Worm (Caenorhabditis elegans) whole organism, L4 larva: Measurements from ENCODE around the gene mdt-9.

ENCODE experiments used
- D1046.2 ChIP-seq: fragments of 200-800 bp; sonication (Bioruptor generic); IDR thresholded peaks from 2 replicates; pipeline ENCODE4 v1.3.6; 2022; ENCODE audit warnings: missing genetic modification characterization, missing compliant biosample characterization
- aha-1 ChIP-seq: fragments of 150-350 bp; peaks from one replicate; lab custom pipeline; 2014; ENCODE audit warnings: missing biosample characterization, missing genetic modification characterization
- hif-1 ChIP-seq, 2 experiments: sonication (generic microtip); optimal IDR thresholded peaks; 2 replicates each; lab custom pipeline; 2016 to 2017; ENCODE audit warnings: missing compliant biosample characterization in 2 of 2, missing genetic modification characterization in 2 of 2, missing genetic modification reagents in 2 of 2, missing genotype in 2 of 2, mild to moderate bottlenecking in 1 of 2
- jun-1 ChIP-seq: fragments of 150-350 bp; optimal IDR thresholded peaks from 2 replicates; lab custom pipeline; 2014; ENCODE audit warnings: missing biosample characterization, missing genetic modification reagents, missing genetic modification characterization
- mdt-29 ChIP-seq: fragments of 200-800 bp; sonication (Bioruptor generic); IDR thresholded peaks from 2 replicates; pipeline ENCODE4 v1.3.6; 2022; ENCODE audit warnings: missing genetic modification reagents, missing genetic modification characterization, missing compliant biosample characterization
- skn-1 ChIP-seq: fragments of 150-350 bp; optimal IDR thresholded peaks from 2 replicates; lab custom pipeline; 2014; ENCODE audit warnings: missing biosample characterization, missing genetic modification characterization
- unc-39 ChIP-seq: sonication (generic microtip); optimal IDR thresholded peaks from 2 replicates; lab custom pipeline; 2017; ENCODE audit warnings: missing biosample characterization, missing genetic modification characterization

DNA sequence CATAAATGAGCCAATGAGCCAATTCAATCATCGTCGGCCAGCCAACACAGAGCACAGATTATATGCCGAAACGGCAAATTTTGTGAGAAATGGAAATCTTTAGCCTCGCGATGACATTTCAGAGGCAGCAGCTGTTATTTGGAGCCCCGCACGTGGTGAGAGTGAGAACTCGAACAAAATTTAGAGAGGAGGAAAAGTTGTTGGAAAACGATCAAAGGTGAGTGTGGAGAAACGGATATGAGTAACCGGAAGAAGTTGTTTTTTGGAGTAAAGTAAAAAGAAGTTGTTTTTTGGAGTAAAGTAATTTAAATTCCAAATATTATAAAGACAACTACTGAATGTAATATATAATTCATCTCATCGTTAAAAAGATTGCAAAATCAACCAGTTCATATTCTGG is 12.5 kb downstream of the mdt-9 start, which contains the start of gene Y62E10A.13:
- TF ChIP-seq unc-39 (tag; lab: Kevin White, UChicago) = no peak
- TF ChIP-seq hif-1 (tag; optimal IDR thresholded peaks at IDR 0.05; lab: Kevin White, UChicago) = no peak
- no peak for TF ChIP-seq aha-1 (tag; lab: Kevin White, UChicago)
- no peak for TF ChIP-seq mdt-29 (GFP tag; lab: Robert Waterston, UW)
- no peak for TF ChIP-seq skn-1
- no peak for TF ChIP-seq jun-1 (tag; lab: Kevin White, UChicago)
- TF ChIP-seq D1046.2 (GFP tag; lab: Robert Waterston, UW) = no peak
